Worm (Caenorhabditis elegans) whole organism, midembryonic: ENCODE data around the gene fbxa-30.

ENCODE experiments used
- T22C8.4 ChIP-seq: fragments of 200-800 bp; sonication (Bioruptor generic); IDR thresholded peaks from 2 replicates; pipeline ENCODE4 v1.3.6; 2022; ENCODE audit warnings: missing genetic modification characterization, missing compliant biosample characterization
- cog-1 ChIP-seq: sonication (generic microtip); optimal IDR thresholded peaks from 2 replicates; lab custom pipeline; 2016; ENCODE audit warnings: missing genetic modification characterization, missing compliant biosample characterization
- flt-1 ChIP-seq: fragments of 200-800 bp; sonication (Bioruptor generic); IDR thresholded peaks from 2 replicates; pipeline ENCODE4 v1.3.6; 2022; ENCODE audit warnings: missing genetic modification characterization, missing compliant biosample characterization
- klf-2 ChIP-seq: fragments of 200-800 bp; sonication (Bioruptor generic); conservative IDR thresholded peaks from 2 replicates; pipeline ENCODE4 v1.3.6; 2022; ENCODE audit warnings: missing genetic modification reagents, missing genetic modification characterization, missing compliant biosample characterization
- med-1 ChIP-seq: sonication (generic microtip); optimal IDR thresholded peaks from 2 replicates; lab custom pipeline; 2017; ENCODE audit warnings: missing genetic modification characterization, mild to moderate bottlenecking, missing compliant biosample characterization, antibody characterized with exemption, missing genetic modification reagents; ENCODE audit not compliant: insufficient read depth
- ref-1 ChIP-seq: fragments of 200-800 bp; sonication (Bioruptor generic); conservative IDR thresholded peaks from 2 replicates; pipeline ENCODE4 v1.3.6; 2022; ENCODE audit warnings: missing genetic modification reagents, missing genetic modification characterization, missing compliant biosample characterization
- tab-1 ChIP-seq: fragments of 200-800 bp; sonication (Bioruptor generic); IDR thresholded peaks from 2 replicates; pipeline ENCODE4 v1.3.6; 2022; ENCODE audit warnings: missing genetic modification characterization, missing compliant biosample characterization
- ztf-23 ChIP-seq: fragments of 200-800 bp; sonication (Bioruptor generic); IDR thresholded peaks from 2 replicates; pipeline ENCODE4 v1.3.6; 2022; ENCODE audit warnings: missing genetic modification reagents, missing genetic modification characterization, missing compliant biosample characterization
- ztf-29 ChIP-seq: fragments of 200-800 bp; sonication (Bioruptor generic); IDR thresholded peaks from 2 replicates; pipeline ENCODE4 v1.3.6; 2022; ENCODE audit warnings: missing genetic modification reagents, missing genetic modification characterization, missing compliant biosample characterization

ce11 chrIII:1324513-1324912 is 49.1 kb upstream of the fbxa-30 start, which contains the start of gene fbxa-14:
- TF ChIP-seq flt-1 (GFP tag; lab: Robert Waterston, UW) (no peak), ref-1 (GFP tag; lab: Robert Waterston, UW) (no peak), klf-2 (GFP tag; lab: Robert Waterston, UW) (no peak), T22C8.4 (GFP tag; lab: Robert Waterston, UW) (no peak), cog-1 (no peak), ztf-23 (GFP tag; lab: Robert Waterston, UW) (no peak), ztf-29 (no peak), tab-1 (GFP tag; lab: Robert Waterston, UW) (no peak), med-1 (GFP tag; lab: Kevin White, UChicago) (no peak)
